Fruit fly (Drosophila melanogaster) whole organism, wandering third instar larva: ENCODE measurements around the gene CG8526.

Experiments used
- Abd-B ChIP-seq: fragments of >200 bp; optimal IDR thresholded peaks from 2 replicates; lab custom pipeline; 2017; ENCODE audit warnings: missing biosample characterization, missing genetic modification characterization
- CG32264 ChIP-seq: fragments of 200-800 bp; sonication (Bioruptor generic); optimal IDR thresholded peaks from 2 replicates; lab custom pipeline; 2016; ENCODE audit warnings: missing biosample characterization, missing genetic modification characterization
- CG9705 ChIP-seq: fragments of 200-800 bp; sonication (Bioruptor generic); optimal IDR thresholded peaks from 2 replicates; lab custom pipeline; 2018; ENCODE audit warnings: missing biosample characterization, mild to moderate bottlenecking, missing genetic modification characterization
- Dfd ChIP-seq: fragments of >200 bp; optimal IDR thresholded peaks from 2 replicates; lab custom pipeline; 2017; ENCODE audit warnings: missing biosample characterization, missing genetic modification characterization
- Dif ChIP-seq: fragments of 200-275, 200-300 bp; sonication (Bioruptor generic); optimal IDR thresholded peaks from 2 replicates; lab custom pipeline; 2018; ENCODE audit warnings: missing biosample characterization, missing genetic modification characterization; ENCODE audit not compliant: partially characterized antibody
- GATAd ChIP-seq: sonication (Bioruptor generic); optimal IDR thresholded peaks from 2 replicates; lab custom pipeline; 2016; ENCODE audit warnings: missing biosample characterization, missing genetic modification characterization
- HLH106 ChIP-seq: fragments of 200-800 bp; optimal IDR thresholded peaks from 3 replicates; lab custom pipeline; 2019; ENCODE audit warnings: missing biosample characterization, mild to moderate bottlenecking, missing genetic modification characterization, moderate library complexity
- Hnf4 ChIP-seq: fragments of 200-800 bp; sonication (Bioruptor generic); optimal IDR thresholded peaks from 2 replicates; lab custom pipeline; 2016; ENCODE audit warnings: missing biosample characterization, mild to moderate bottlenecking, missing genetic modification characterization
- Hr78 ChIP-seq: fragments of >200 bp; optimal IDR thresholded peaks from 2 replicates; lab custom pipeline; 2017; ENCODE audit warnings: missing biosample characterization, missing genetic modification characterization
- Hr83 ChIP-seq: fragments of 200-300 bp; sonication (Bioruptor generic); optimal IDR thresholded peaks from 2 replicates; lab custom pipeline; 2016; ENCODE audit warnings: missing biosample characterization, mild to moderate bottlenecking, missing genetic modification characterization, moderate library complexity; ENCODE audit not compliant: poor library complexity, severe bottlenecking
- Jra ChIP-seq: sonication (Bioruptor generic); optimal IDR thresholded peaks from 2 replicates; lab custom pipeline; 2016; ENCODE audit warnings: missing biosample characterization, missing genetic modification characterization
- Mio ChIP-seq: sonication (Bioruptor generic); optimal IDR thresholded peaks from 2 replicates; lab custom pipeline; 2016; ENCODE audit warnings: missing biosample characterization, missing genetic modification characterization
- N ChIP-seq: fragments of >200 bp; optimal IDR thresholded peaks from 2 replicates; lab custom pipeline; 2018; ENCODE audit warnings: missing biosample characterization, missing external identifiers, missing genetic modification characterization
- OdsH ChIP-seq: fragments of 200-800 bp; sonication (Bioruptor generic); optimal IDR thresholded peaks from 2 replicates; lab custom pipeline; 2016; ENCODE audit warnings: missing biosample characterization, mild to moderate bottlenecking, missing genetic modification characterization
- Rel ChIP-seq, 2 experiments: fragments of 200-800 bp; sonication (Bioruptor generic) in 1 of 2; optimal IDR thresholded peaks; 2 replicates in 1 of 2; 3 replicates in 1 of 2; lab custom pipeline; 2016 to 2019; ENCODE audit warnings: mild to moderate bottlenecking in 2 of 2, missing biosample characterization in 2 of 2, missing genetic modification characterization in 2 of 2, moderate library complexity in 1 of 2
- Sp1 ChIP-seq: fragments of 200-800 bp; sonication (Bioruptor generic); optimal IDR thresholded peaks from 3 replicates; lab custom pipeline; 2019; ENCODE audit warnings: missing biosample characterization, mild to moderate bottlenecking, missing genetic modification characterization, moderate library complexity
- Vsx2 ChIP-seq: fragments of 200-300, 225-300 bp; sonication (Bioruptor generic); optimal IDR thresholded peaks from 2 replicates; lab custom pipeline; 2018; ENCODE audit warnings: missing biosample characterization, missing genetic modification characterization; ENCODE audit not compliant: partially characterized antibody
- br ChIP-seq: fragments of 200-800 bp; sonication (Bioruptor generic); optimal IDR thresholded peaks from 2 replicates; lab custom pipeline; 2016; ENCODE audit warnings: missing biosample characterization, missing genetic modification characterization
- brk ChIP-seq: fragments of 200-800 bp; sonication (Bioruptor generic); optimal IDR thresholded peaks from 2 replicates; lab custom pipeline; 2016; ENCODE audit warnings: missing biosample characterization, mild to moderate bottlenecking, missing genetic modification characterization
- dmrt93B ChIP-seq: fragments of 200-800 bp; sonication (Bioruptor generic); optimal IDR thresholded peaks from 2 replicates; lab custom pipeline; 2018; ENCODE audit warnings: missing biosample characterization, mild to moderate bottlenecking, missing genetic modification characterization
- dsf ChIP-seq: sonication (Bioruptor generic); optimal IDR thresholded peaks from 2 replicates; lab custom pipeline; 2016; ENCODE audit warnings: missing biosample characterization, missing genetic modification characterization, borderline replicate concordance
- ey ChIP-seq: fragments of 200-800 bp; sonication (Bioruptor generic); optimal IDR thresholded peaks from 2 replicates; lab custom pipeline; 2016; ENCODE audit warnings: missing biosample characterization, missing genetic modification characterization
- foxo ChIP-seq, 2 experiments: fragments of 200-800 bp; sonication (Bioruptor generic); optimal IDR thresholded peaks; 2 replicates in 1 of 2; 3 replicates in 1 of 2; lab custom pipeline; 2016 to 2017; ENCODE audit warnings: missing biosample characterization in 2 of 2, missing genetic modification characterization in 2 of 2
- fru ChIP-seq: fragments of 200-800 bp; sonication (Bioruptor generic); optimal IDR thresholded peaks from 3 replicates; lab custom pipeline; 2016; ENCODE audit warnings: missing biosample characterization, mild to moderate bottlenecking, missing genetic modification characterization
- h ChIP-seq: fragments of 200-800 bp; sonication (Bioruptor generic); optimal IDR thresholded peaks from 3 replicates; lab custom pipeline; 2016; ENCODE audit warnings: missing biosample characterization, mild to moderate bottlenecking, missing genetic modification characterization
- jim ChIP-seq: fragments of 175-275, 200-325 bp; sonication (Bioruptor generic); optimal IDR thresholded peaks from 2 replicates; lab custom pipeline; 2016; ENCODE audit warnings: missing biosample characterization, mild to moderate bottlenecking, missing genetic modification characterization
- lola ChIP-seq: fragments of >200 bp; optimal IDR thresholded peaks from 2 replicates; lab custom pipeline; 2017; ENCODE audit warnings: missing biosample characterization, missing genetic modification characterization
- pan ChIP-seq: fragments of >200 bp; optimal IDR thresholded peaks from 2 replicates; lab custom pipeline; 2017
- psq ChIP-seq: fragments of 200-800 bp; sonication (Bioruptor generic); optimal IDR thresholded peaks from 3 replicates; lab custom pipeline; 2017; ENCODE audit warnings: missing biosample characterization, mild to moderate bottlenecking, missing genetic modification characterization, moderate library complexity
- rgr ChIP-seq: fragments of 200-800 bp; sonication (Bioruptor generic); optimal IDR thresholded peaks from 3 replicates; lab custom pipeline; 2016; ENCODE audit warnings: missing biosample characterization, mild to moderate bottlenecking, missing genetic modification characterization
- sage ChIP-seq: fragments of 200-800 bp; sonication (Bioruptor generic); optimal IDR thresholded peaks from 2 replicates; lab custom pipeline; 2016; ENCODE audit warnings: missing biosample characterization, mild to moderate bottlenecking, missing genetic modification characterization
- sv ChIP-seq: fragments of 200-800 bp; sonication (Bioruptor generic); optimal IDR thresholded peaks from 3 replicates; lab custom pipeline; 2016; ENCODE audit warnings: missing biosample characterization, missing genetic modification characterization
- tai ChIP-seq: sonication (Bioruptor generic); optimal IDR thresholded peaks from 2 replicates; lab custom pipeline; 2016; ENCODE audit warnings: missing biosample characterization, missing genetic modification characterization
- usp ChIP-seq: fragments of >200 bp; optimal IDR thresholded peaks from 2 replicates; lab custom pipeline; 2017; ENCODE audit warnings: missing biosample characterization, missing genetic modification characterization
- woc ChIP-seq: sonication (Bioruptor generic); optimal IDR thresholded peaks from 2 replicates; lab custom pipeline; 2016; ENCODE audit warnings: missing biosample characterization, mild to moderate bottlenecking, missing genetic modification characterization

Gene CG8526

dm6 chr3R:9767620-9768592 lies 33.2 kb upstream of the CG8526 start, which contains the start of gene Naa80 (continued):
- TF ChIP-seq Hr83 (GFP tag; lab: Kevin White, UChicago) (peak; percentile 93), ey (GFP tag; lab: Kevin White, UChicago) (peak; percentile 70), Rel (GFP tag; optimal IDR thresholded peaks at IDR 0.05; lab: Kevin White, UChicago) (no peak), Rel (tag; optimal IDR thresholded peaks at IDR 0.05; lab: Kevin White, UChicago) (peak; percentile 77), dsf (GFP tag; lab: Kevin White, UChicago) (peak; percentile 48), brk (GFP tag; lab: Kevin White, UChicago) (no peak), psq (GFP tag; lab: Kevin White, UChicago) (peak; percentile 50), br (GFP tag; lab: Kevin White, UChicago) (peak; percentile 80), lola (GFP tag; lab: Kevin White, UChicago) (no peak), GATAd (no peak), foxo (GFP tag; optimal IDR thresholded peaks at IDR 0.05; lab: Kevin White, UChicago) (peak in 1 of 2 experiments; percentile 84), Dif (peak; percentile 42), Dfd (GFP tag; lab: Kevin White, UChicago) (no peak)

- TF ChIP-seq usp (GFP tag; lab: Kevin White, UChicago) (no peak), sv (GFP tag; lab: Kevin White, UChicago) (no peak), HLH106 (no peak), woc (GFP tag; lab: Kevin White, UChicago) (no peak), tai (GFP tag; lab: Kevin White, UChicago) (no peak), Dif (no peak), jim (GFP tag; lab: Kevin White, UChicago) (no peak), Sp1 (no peak), br (GFP tag; lab: Kevin White, UChicago) (no peak), Hr83 (GFP tag; lab: Kevin White, UChicago) (no peak)
These were observed 32.2 kb upstream of the CG8526 start, which contains the start of gene MED6 for dm6 chr3R:9768884-9769283. Gene MED6, minus strand, starts transcription at chr3R:9768984.

- TF ChIP-seq Abd-B: no peak
- no peak for TF ChIP-seq sage (GFP tag; lab: Kevin White, UChicago)
- no peak for TF ChIP-seq brk (GFP tag; lab: Kevin White, UChicago)
- TF ChIP-seq Mio (GFP tag; lab: Kevin White, UChicago): no peak
- TF ChIP-seq Dif: no peak
- TF ChIP-seq Hr78 (GFP tag; lab: Kevin White, UChicago): no peak
- no peak for TF ChIP-seq br (GFP tag; lab: Kevin White, UChicago)
- no peak for TF ChIP-seq dsf (GFP tag; lab: Kevin White, UChicago)
- TF ChIP-seq woc (GFP tag; lab: Kevin White, UChicago): no peak
- TF ChIP-seq pan: no peak
- TF ChIP-seq foxo (GFP tag; optimal IDR thresholded peaks at IDR 0.05; lab: Kevin White, UChicago): no peak
- no peak for TF ChIP-seq CG32264
These were observed 31.0 kb upstream of the CG8526 start for dm6 chr3R:9770127-9770526.

dm6 chr3R:9771519-9771972 lies 29.5 kb upstream of the CG8526 start, which contains the start of gene CG9471:
Gene CG9471, minus strand, starts transcription at chr3R:9771542.
- TF ChIP-seq CG9705 (peak; percentile 88), tai (GFP tag; lab: Kevin White, UChicago) (no peak), h (GFP tag; lab: Kevin White, UChicago) (peak; percentile 99), brk (GFP tag; lab: Kevin White, UChicago) (no peak), Hr83 (GFP tag; lab: Kevin White, UChicago) (peak; percentile 41), Dfd (GFP tag; lab: Kevin White, UChicago) (no peak), Mio (GFP tag; lab: Kevin White, UChicago) (peak; percentile 73), foxo (GFP tag; optimal IDR thresholded peaks at IDR 0.05; lab: Kevin White, UChicago) (peak; percentile 53 to 99), Vsx2 (GFP tag; lab: Kevin White, UChicago) (no peak), sage (GFP tag; lab: Kevin White, UChicago) (peak; percentile 95), GATAd (peak; percentile 86), Hnf4 (peak; percentile 98), Abd-B (no peak), br (GFP tag; lab: Kevin White, UChicago) (peak; percentile 97), jim (GFP tag; lab: Kevin White, UChicago) (peak; percentile 5), dmrt93B (peak; percentile 82), pan (no peak), OdsH (peak; percentile 98), HLH106 (peak; percentile 95), N (GFP tag; lab: Kevin White, UChicago) (no peak), woc (GFP tag; lab: Kevin White, UChicago) (peak; percentile 97), CG32264 (peak; percentile 92), dsf (GFP tag; lab: Kevin White, UChicago) (peak; percentile 87), rgr (GFP tag; lab: Kevin White, UChicago) (peak; percentile 99), fru (peak; percentile 98), ey (GFP tag; lab: Kevin White, UChicago) (peak; percentile 98), lola (GFP tag; lab: Kevin White, UChicago) (no peak), Rel (GFP tag; optimal IDR thresholded peaks at IDR 0.05; lab: Kevin White, UChicago) (peak; percentile 89), Rel (tag; optimal IDR thresholded peaks at IDR 0.05; lab: Kevin White, UChicago) (peak; percentile 87), Jra (GFP tag; lab: Kevin White, UChicago) (peak; percentile 97), sv (GFP tag; lab: Kevin White, UChicago) (peak; percentile 91), Dif (no peak)
